Fruit fly (Drosophila melanogaster) whole organism, embryonic: Measurements from ENCODE around the gene CG32302.
A peak's percentile ranks its signal among the peaks of the same experiment; 100 is the strongest.

Experiments used
- Atf6 ChIP-seq: fragments of 200-800 bp; sonication (Bioruptor generic); IDR thresholded peaks from 2 replicates; pipeline ENCODE4 v1.3.6; 2022; ENCODE audit warnings: missing biosample characterization, missing genetic modification characterization
- Awh ChIP-seq: fragments of 200-800 bp; sonication (Bioruptor generic); IDR thresholded peaks from 2 replicates; pipeline ENCODE4, ENCODE4 v1.3.6; 2022; ENCODE audit warnings: missing biosample characterization, missing genetic modification characterization
- B-H1 ChIP-seq: fragments of 200-800 bp; sonication (Bioruptor generic); IDR thresholded peaks from 3 replicates; pipeline ENCODE4 v1.3.6; 2022; ENCODE audit warnings: missing biosample characterization, missing genetic modification characterization
- BEAF-32 ChIP-seq: fragments of 200-800 bp; sonication (Bioruptor generic); optimal IDR thresholded peaks from 3 replicates; lab custom pipeline; 2017; ENCODE audit warnings: missing biosample characterization, missing genetic modification characterization, mild to moderate bottlenecking, moderate library complexity, missing genetic modification reagents
- CG10543 ChIP-seq: fragments of 200-800 bp; sonication (Bioruptor generic); optimal IDR thresholded peaks from 3 replicates; lab custom pipeline; 2017; ENCODE audit warnings: missing biosample characterization, mild to moderate bottlenecking, missing genetic modification characterization, moderate library complexity
- CG12942 ChIP-seq: fragments of 200-800 bp; sonication (Bioruptor generic); optimal IDR thresholded peaks from 3 replicates; lab custom pipeline; 2016; ENCODE audit warnings: missing biosample characterization, missing genetic modification characterization
- CG1603 ChIP-seq: fragments of 200-800 bp; sonication (Bioruptor generic); optimal IDR thresholded peaks from 2 replicates; lab custom pipeline; 2019; ENCODE audit warnings: missing biosample characterization, mild to moderate bottlenecking, missing genetic modification characterization, moderate library complexity
- CG16815 ChIP-seq: fragments of 200-800 bp; sonication (Bioruptor generic); optimal IDR thresholded peaks from 3 replicates; lab custom pipeline; 2017; ENCODE audit warnings: missing biosample characterization, mild to moderate bottlenecking, missing genetic modification characterization
- CG18011 ChIP-seq: fragments of 200-800 bp; sonication (Bioruptor generic); optimal IDR thresholded peaks from 2 replicates; lab custom pipeline; 2017; ENCODE audit warnings: missing biosample characterization, missing genetic modification characterization, mild to moderate bottlenecking, moderate library complexity, missing genotype
- CG18476 ChIP-seq: fragments of 200-800 bp; sonication (Bioruptor generic); optimal IDR thresholded peaks from 2 replicates; lab custom pipeline; 2016; ENCODE audit warnings: missing biosample characterization, mild to moderate bottlenecking, missing genetic modification characterization
- CG2120 ChIP-seq: fragments of 200-800 bp; sonication (Bioruptor generic); optimal IDR thresholded peaks from 3 replicates; lab custom pipeline; 2016; ENCODE audit warnings: missing biosample characterization, missing genetic modification characterization
- CG31224 ChIP-seq: fragments of 200-800 bp; sonication (Bioruptor generic); IDR thresholded peaks from 2 replicates; pipeline ENCODE4 v1.3.6; 2022; ENCODE audit warnings: missing biosample characterization, missing genetic modification characterization
- CG4424 ChIP-seq: fragments of 200-800 bp; sonication (Bioruptor generic); optimal IDR thresholded peaks from 3 replicates; lab custom pipeline; 2016; ENCODE audit warnings: missing biosample characterization, missing genetic modification characterization
- CG9215 ChIP-seq: fragments of 200-800 bp; sonication (Bioruptor generic); IDR thresholded peaks from 2 replicates; pipeline ENCODE4 v1.3.6; 2022; ENCODE audit warnings: missing biosample characterization, missing genetic modification characterization
- CHES-1-like ChIP-seq: fragments of 200-800 bp; sonication (Bioruptor generic); optimal IDR thresholded peaks from 2 replicates; lab custom pipeline; 2016; ENCODE audit warnings: missing biosample characterization, missing genetic modification characterization
- Camta ChIP-seq: fragments of 200-800 bp; sonication (Bioruptor generic); optimal IDR thresholded peaks from 2 replicates; lab custom pipeline; 2016; ENCODE audit warnings: missing biosample characterization, missing genetic modification characterization
- D ChIP-seq, 2 experiments: fragments of 200-800 bp in 1 of 2; fragments of >200 bp in 1 of 2; sonication (Bioruptor generic) in 1 of 2; optimal IDR thresholded peaks; 2 replicates in 1 of 2; 3 replicates in 1 of 2; lab custom pipeline; 2017; ENCODE audit warnings: mild to moderate bottlenecking in 1 of 2, missing biosample characterization in 1 of 2, missing genetic modification characterization in 1 of 2, missing genetic modification reagents in 1 of 2
- Dad ChIP-seq: fragments of 200-800 bp; sonication (Bioruptor generic); optimal IDR thresholded peaks from 3 replicates; lab custom pipeline; 2016; ENCODE audit warnings: missing biosample characterization, missing genetic modification characterization
- Dip2 ChIP-seq: fragments of 200-800 bp; sonication (Bioruptor generic); IDR thresholded peaks from 2 replicates; pipeline ENCODE4 v1.3.6; 2022; ENCODE audit warnings: missing biosample characterization, missing genetic modification characterization
- Oli ChIP-seq: fragments of 200-800 bp; sonication (Bioruptor generic); optimal IDR thresholded peaks from 2 replicates; lab custom pipeline; 2018; ENCODE audit warnings: missing biosample characterization, mild to moderate bottlenecking, missing genetic modification characterization, moderate library complexity
- Poxn ChIP-seq: fragments of 200-800 bp; sonication (Bioruptor generic); IDR thresholded peaks from 2 replicates; pipeline ENCODE4 v1.3.6; 2022; ENCODE audit warnings: missing biosample characterization, missing genetic modification characterization
- Ravus ChIP-seq: fragments of 200-800 bp; sonication (Bioruptor generic); IDR thresholded peaks from 2 replicates; pipeline ENCODE4 v1.3.6; 2022; ENCODE audit warnings: missing biosample characterization, missing genetic modification characterization
- Rfx ChIP-seq: fragments of 200-800 bp; sonication (Bioruptor generic); IDR thresholded peaks from 2 replicates; pipeline ENCODE4 v1.3.6; 2022; ENCODE audit warnings: missing biosample characterization, missing genetic modification characterization
- al ChIP-seq: fragments of 200-800 bp; sonication (Bioruptor generic); IDR thresholded peaks from 2 replicates; pipeline ENCODE4 v1.3.6; 2022; ENCODE audit warnings: missing biosample characterization, missing genetic modification characterization
- aop ChIP-seq: fragments of 200-800 bp; sonication (Bioruptor generic); IDR thresholded peaks from 2 replicates; pipeline ENCODE4 v1.3.6; 2022; ENCODE audit warnings: missing biosample characterization, missing genetic modification characterization
- cad ChIP-seq: fragments of >200 bp; optimal IDR thresholded peaks from 2 replicates; lab custom pipeline; 2017; ENCODE audit warnings: missing biosample characterization, missing genetic modification characterization
- chm ChIP-seq: fragments of 200-800 bp; sonication (Bioruptor generic); IDR thresholded peaks from 2 replicates; pipeline ENCODE4 v1.3.6; 2022; ENCODE audit warnings: missing biosample characterization, missing genetic modification characterization
- cwo ChIP-seq: fragments of 200-800 bp; sonication (Bioruptor generic); optimal IDR thresholded peaks from 3 replicates; lab custom pipeline; 2017; ENCODE audit warnings: missing biosample characterization, missing genetic modification characterization, mild to moderate bottlenecking, moderate library complexity, missing genetic modification reagents
- emc ChIP-seq: fragments of 200-800 bp; sonication (Bioruptor generic); optimal IDR thresholded peaks from 2 replicates; lab custom pipeline; 2016; ENCODE audit warnings: missing biosample characterization, missing genetic modification characterization
- fd64A ChIP-seq: fragments of 200-800 bp; sonication (Bioruptor generic); optimal IDR thresholded peaks from 3 replicates; lab custom pipeline; 2018; ENCODE audit warnings: missing biosample characterization, mild to moderate bottlenecking, missing genetic modification characterization
- gcm ChIP-seq: fragments of 200-800 bp; sonication (Bioruptor generic); optimal IDR thresholded peaks from 2 replicates; lab custom pipeline; 2019; ENCODE audit warnings: missing biosample characterization, mild to moderate bottlenecking, missing genetic modification characterization, moderate library complexity
- gsb-n ChIP-seq: fragments of 200-800 bp; sonication (Bioruptor generic); optimal IDR thresholded peaks from 3 replicates; lab custom pipeline; 2018; ENCODE audit warnings: missing biosample characterization, mild to moderate bottlenecking, missing genetic modification characterization
- hbn ChIP-seq: fragments of 200-800 bp; sonication (Bioruptor generic); IDR thresholded peaks from 2 replicates; pipeline ENCODE4 v1.3.6; 2022; ENCODE audit warnings: missing biosample characterization, missing genetic modification characterization; ENCODE audit not compliant: partially characterized antibody
- kni ChIP-seq: fragments of 200-800 bp; sonication (Bioruptor generic); optimal IDR thresholded peaks from 3 replicates; lab custom pipeline; 2017; ENCODE audit warnings: mild to moderate bottlenecking, missing biosample characterization, missing genetic modification reagents, missing genetic modification characterization
- nerfin-2 ChIP-seq: fragments of 200-800 bp; sonication (Bioruptor generic); IDR thresholded peaks from 2 replicates; pipeline ENCODE4 v1.3.6; 2022; ENCODE audit warnings: missing biosample characterization, missing genetic modification characterization; ENCODE audit not compliant: partially characterized antibody
- pita ChIP-seq: fragments of 200-800 bp; sonication (Bioruptor generic); optimal IDR thresholded peaks from 2 replicates; lab custom pipeline; 2017; ENCODE audit warnings: missing biosample characterization, mild to moderate bottlenecking, missing genetic modification characterization
- prd ChIP-seq, 3 experiments: fragments of >200 bp in 2 of 3; fragments of 200-800 bp in 1 of 3; sonication (Bioruptor generic) in 1 of 3; optimal IDR thresholded peaks in 2 of 3; IDR thresholded peaks in 1 of 3; 2 replicates in 2 of 3; 3 replicates in 1 of 3; pipeline versions ENCODE4 v1.3.6 to Lab custom; 2017 to 2022; ENCODE audit warnings: missing biosample characterization in 1 of 3, missing genetic modification characterization in 1 of 3
- ranshi ChIP-seq: fragments of 200-800 bp; sonication (Bioruptor generic); IDR thresholded peaks from 2 replicates; pipeline ENCODE4 v1.3.6; 2022; ENCODE audit warnings: missing biosample characterization, missing genetic modification characterization
- scrt ChIP-seq: fragments of 200-800 bp; sonication (Bioruptor generic); optimal IDR thresholded peaks from 2 replicates; lab custom pipeline; 2018; ENCODE audit warnings: missing biosample characterization, mild to moderate bottlenecking, missing genetic modification characterization, moderate library complexity
- sens ChIP-seq: fragments of 200-800 bp; sonication (Bioruptor generic); peaks from one replicate; lab custom pipeline; 2016; ENCODE audit warnings: missing biosample characterization, missing genetic modification characterization
- sisA ChIP-seq: fragments of 200-800 bp; sonication (Bioruptor generic); IDR thresholded peaks from 2 replicates; pipeline ENCODE4 v1.3.6; 2022; ENCODE audit warnings: missing biosample characterization, missing genetic modification characterization
- slou ChIP-seq: fragments of 200-800 bp; sonication (Bioruptor generic); optimal IDR thresholded peaks from 3 replicates; lab custom pipeline; 2016; ENCODE audit warnings: missing biosample characterization, missing genetic modification characterization
- so ChIP-seq: fragments of 200-800 bp; sonication (Bioruptor generic); IDR thresholded peaks from 3 replicates; pipeline ENCODE4 v1.3.6; 2022; ENCODE audit warnings: missing biosample characterization, missing genetic modification characterization
- sob ChIP-seq: fragments of 200-800 bp; sonication (Bioruptor generic); IDR thresholded peaks from 2 replicates; pipeline ENCODE4 v1.3.6; 2022; ENCODE audit warnings: missing biosample characterization, missing genetic modification characterization
- tll ChIP-seq, 2 experiments: fragments of 200-800 bp in 1 of 2; fragments of >200 bp in 1 of 2; sonication (Bioruptor generic) in 1 of 2; optimal IDR thresholded peaks; 2 replicates each; lab custom pipeline; 2017 to 2019; ENCODE audit warnings: missing biosample characterization in 2 of 2, missing genetic modification characterization in 2 of 2, mild to moderate bottlenecking in 1 of 2, moderate library complexity in 1 of 2
- trem ChIP-seq: fragments of 200-800 bp; optimal IDR thresholded peaks from 3 replicates; lab custom pipeline; 2019; ENCODE audit warnings: missing biosample characterization, mild to moderate bottlenecking, missing genetic modification characterization, moderate library complexity
- vnd ChIP-seq: fragments of 200-800 bp; sonication (Bioruptor generic); IDR thresholded peaks from 3 replicates; pipeline ENCODE4 v1.3.6; 2022; ENCODE audit warnings: missing biosample characterization, missing genetic modification characterization; ENCODE audit not compliant: partially characterized antibody
- vvl ChIP-seq: fragments of 200-800 bp; sonication (Bioruptor generic); IDR thresholded peaks from 2 replicates; pipeline ENCODE4 v1.3.6; 2022; ENCODE audit warnings: missing biosample characterization, missing genetic modification characterization
- zfh1 ChIP-seq: fragments of 200-800 bp; sonication (Bioruptor generic); IDR thresholded peaks from 3 replicates; pipeline ENCODE4 v1.3.6; 2022; ENCODE audit warnings: missing biosample characterization, missing genetic modification characterization
- zfh2 ChIP-seq: fragments of 200-800 bp; sonication (Bioruptor generic); optimal IDR thresholded peaks from 2 replicates; lab custom pipeline; 2016; ENCODE audit warnings: missing biosample characterization, missing genetic modification characterization

CG32302 gene

dm6 chr3L:2262515-2262944 lies 6.1 kb upstream of the CG32302 start, which contains the start of the genes oxt and CG13807 (continued):
- TF ChIP-seq D (optimal IDR thresholded peaks at IDR 0.05; lab: Kevin White, UChicago): no peak
- TF ChIP-seq D (GFP tag; optimal IDR thresholded peaks at IDR 0.05; lab: Kevin White, UChicago): peak; percentile 71
- peak; percentile 85 for TF ChIP-seq CG2120 (GFP tag; lab: Kevin White, UChicago)
- TF ChIP-seq chm (GFP tag; lab: Robert Waterston, UW): peak; percentile 81
- TF ChIP-seq slou (GFP tag; lab: Kevin White, UChicago): peak; percentile 42
- peak; percentile 96 for TF ChIP-seq sens
- peak; percentile 91 for TF ChIP-seq ranshi (GFP tag; lab: Robert Waterston, UW)
- TF ChIP-seq hbn (GFP tag; lab: Robert Waterston, UW): no peak
- TF ChIP-seq CG18476 (GFP tag; lab: Kevin White, UChicago): peak; percentile 56
- TF ChIP-seq CG10543 (GFP tag; lab: Kevin White, UChicago): peak; percentile 90
- TF ChIP-seq kni (GFP tag; lab: Kevin White, UChicago): no peak
- TF ChIP-seq pita (GFP tag; lab: Kevin White, UChicago): no peak
- TF ChIP-seq Dip2 (GFP tag; lab: Robert Waterston, UW): 0 out of 2 replicates have a peak, but pooled peaks have one; percentile 19
- TF ChIP-seq Dad: peak; percentile 39
- peak; percentile 67 for TF ChIP-seq aop
- TF ChIP-seq cad: no peak
- peak; percentile 87 for TF ChIP-seq Oli (tag; lab: Kevin White, UChicago)
- peak; percentile 76 for TF ChIP-seq zfh2
- TF ChIP-seq cwo (GFP tag; lab: Kevin White, UChicago): peak; percentile 69
- TF ChIP-seq Awh (GFP tag; lab: Robert Waterston, UW): peak; percentile 81
- TF ChIP-seq gsb-n (tag; lab: Kevin White, UChicago): peak; percentile 81
- TF ChIP-seq CG4424: peak; percentile 89
- TF ChIP-seq prd (optimal IDR thresholded peaks at IDR 0.05; lab: Kevin White, UChicago): no peak
- peak; percentile 94 for TF ChIP-seq prd (GFP tag; IDR thresholded peaks at IDR 0.05; lab: Robert Waterston, UW)
- TF ChIP-seq tll (GFP tag; optimal IDR thresholded peaks at IDR 0.05; lab: Kevin White, UChicago): peak in 1 of 2 experiments; percentile 59
- TF ChIP-seq scrt (GFP tag; lab: Kevin White, UChicago): peak; percentile 62
- peak; percentile 87 for TF ChIP-seq al
- TF ChIP-seq CG16815: peak; percentile 83
- peak; percentile 54 for TF ChIP-seq BEAF-32 (GFP tag; lab: Kevin White, UChicago)
- peak; percentile 57; the same call in 1 of the 2 replicates for TF ChIP-seq Poxn (GFP tag; lab: Robert Waterston, UW)
- TF ChIP-seq sisA (GFP tag; lab: Robert Waterston, UW): peak; percentile 91
- TF ChIP-seq fd64A (GFP tag; lab: Kevin White, UChicago): peak; percentile 66
- peak; percentile 85 for TF ChIP-seq Atf6 (GFP tag; lab: Robert Waterston, UW)
- TF ChIP-seq CG1603 (tag; lab: Kevin White, UChicago): peak; percentile 89
- TF ChIP-seq trem (tag; lab: Kevin White, UChicago): peak; percentile 88
- TF ChIP-seq B-H1 (GFP tag; lab: Robert Waterston, UW): peak; percentile 89
- peak; percentile 93 for TF ChIP-seq Rfx (GFP tag; lab: Robert Waterston, UW)
- peak; percentile 77 for TF ChIP-seq CG31224
- TF ChIP-seq zfh1 (GFP tag; lab: Robert Waterston, UW): peak; percentile 92
- TF ChIP-seq Camta (GFP tag; lab: Kevin White, UChicago): peak; percentile 67
- TF ChIP-seq Ravus: peak; percentile 54
- peak; percentile 90 for TF ChIP-seq gcm (GFP tag; lab: Kevin White, UChicago)
- peak; percentile 94 for TF ChIP-seq vvl (GFP tag; lab: Robert Waterston, UW)
- peak; percentile 82 for TF ChIP-seq CG18011 (GFP tag; lab: Kevin White, UChicago)
- peak; percentile 89 for TF ChIP-seq sob (GFP tag; lab: Robert Waterston, UW)
- no peak for TF ChIP-seq nerfin-2 (GFP tag; lab: Robert Waterston, UW)
- TF ChIP-seq emc: peak; percentile 0
- peak; percentile 78 for TF ChIP-seq CG9215 (GFP tag; lab: Robert Waterston, UW)
- TF ChIP-seq vnd: no peak
- TF ChIP-seq CHES-1-like (GFP tag; lab: Kevin White, UChicago): no peak
- peak; percentile 83 for TF ChIP-seq CG12942
- peak; percentile 92 for TF ChIP-seq so (GFP tag; lab: Robert Waterston, UW)
